Fruit fly (Drosophila melanogaster) whole organism, pupa: ENCODE measurements around the gene CG32192.

Source experiments
- CG10348 ChIP-seq: fragments of 200-800 bp; sonication (Bioruptor generic); IDR thresholded peaks from 2 replicates; pipeline ENCODE4 v1.3.6; 2022; ENCODE audit warnings: missing biosample characterization, missing genetic modification characterization
- CG13204 ChIP-seq: fragments of 200-800 bp; sonication (Bioruptor generic); optimal IDR thresholded peaks from 2 replicates; lab custom pipeline; 2018; ENCODE audit warnings: missing biosample characterization, mild to moderate bottlenecking, missing genetic modification characterization, moderate library complexity
- CG15710 ChIP-seq: fragments of 200-800 bp; sonication (Bioruptor generic); optimal IDR thresholded peaks from 2 replicates; lab custom pipeline; 2018; ENCODE audit warnings: missing biosample characterization, mild to moderate bottlenecking, missing genetic modification characterization, moderate library complexity
- CG32121 ChIP-seq: fragments of 200-800 bp; sonication (Bioruptor generic); IDR thresholded peaks from 2 replicates; pipeline ENCODE4 v1.3.6; 2022; ENCODE audit warnings: missing biosample characterization, missing genetic modification characterization
- CG8301 ChIP-seq: fragments of 200-800 bp; sonication (Bioruptor generic); optimal IDR thresholded peaks from 2 replicates; lab custom pipeline; 2018; ENCODE audit warnings: missing biosample characterization, mild to moderate bottlenecking, missing genetic modification characterization
- D1 ChIP-seq: fragments of 200-800 bp; sonication (Bioruptor generic); optimal IDR thresholded peaks from 2 replicates; lab custom pipeline; 2018; ENCODE audit warnings: missing biosample characterization, mild to moderate bottlenecking, missing genetic modification characterization, moderate library complexity
- Ets98B ChIP-seq: fragments of 200-800 bp; sonication (Bioruptor generic); IDR thresholded peaks from 2 replicates; pipeline ENCODE4 v1.3.6; 2022; ENCODE audit warnings: missing biosample characterization, missing genetic modification characterization
- gl ChIP-seq: fragments of 200-800 bp; sonication (Bioruptor generic); optimal IDR thresholded peaks from 2 replicates; lab custom pipeline; 2018; ENCODE audit warnings: missing biosample characterization, mild to moderate bottlenecking, missing genetic modification characterization
- rn ChIP-seq: fragments of 200-800 bp; sonication (Bioruptor generic); IDR thresholded peaks from 2 replicates; pipeline ENCODE4 v1.3.6; 2022; ENCODE audit warnings: missing biosample characterization, missing genetic modification characterization

- TF ChIP-seq rn (GFP tag; lab: Robert Waterston, UW) (no peak), CG32121 (no peak), CG15710 (tag; lab: Kevin White, UChicago) (no peak), CG8301 (tag; lab: Kevin White, UChicago) (no peak), Ets98B (GFP tag; lab: Robert Waterston, UW) (no peak), gl (tag; lab: Kevin White, UChicago) (no peak), CG10348 (no peak), D1 (no peak), CG13204 (GFP tag; lab: Kevin White, UChicago) (no peak)
Observed at dm6 chr3L:18018988-18019387, 21.1 kb upstream of the CG32192 start.
